Worm (Caenorhabditis elegans) whole organism, L4/young adult: Measurements from ENCODE around the gene T11G6.4.

Experiments
- W03F9.2 ChIP-seq: fragments of 150-350 bp; optimal IDR thresholded peaks from 2 replicates; lab custom pipeline; 2014; ENCODE audit warnings: missing biosample characterization, missing genetic modification characterization
- dao-5 ChIP-seq: sonication (generic microtip); optimal IDR thresholded peaks from 2 replicates; lab custom pipeline; 2016; ENCODE audit warnings: missing genotype, missing genetic modification characterization, moderate library complexity, missing compliant biosample characterization

ce11 chrIV:10889820-10890462 is 38.2 kb upstream of the T11G6.4 start, which contains the start of gene F13E9.15:
- no peak for TF ChIP-seq dao-5 (tag; lab: Kevin White, UChicago)
- TF ChIP-seq W03F9.2 (tag; lab: Kevin White, UChicago) = no peak
